Worm (Caenorhabditis elegans): Measurements from ENCODE around the gene fbxa-165.

The fbxa-165 gene

ce11 chrII:1571032-1571431 lies 45.2 kb downstream of the fbxa-165 start, which contains the start of gene fbxb-46:
fbxb-46 (minus strand) TSS chrII:1571132.
- TF ChIP-seq elt-1 (tag; optimal IDR thresholded peaks at IDR 0.05; ENCODE audit: borderline replicate concordance, insufficient read depth) (no peak), cnd-1 (tag; optimal IDR thresholded peaks at IDR 0.05) (no peak), ztf-11 (tag; optimal IDR thresholded peaks at IDR 0.05) (no peak), elt-3 (tag; optimal IDR thresholded peaks at IDR 0.05) (no peak), ceh-43 (GFP tag; optimal IDR thresholded peaks at IDR 0.05) (no peak), nhr-76 (tag; optimal IDR thresholded peaks at IDR 0.05) (no peak), unc-120 (tag; optimal IDR thresholded peaks at IDR 0.05; ENCODE audit: poor library complexity, severe bottlenecking) (no peak)

ce11 chrII:1568214-1568613 lies 48.1 kb downstream of the fbxa-165 start, which contains the start of gene fbxb-49:
fbxb-49 (plus strand) TSS chrII:1568514.
- TF ChIP-seq unc-39 (tag; optimal IDR thresholded peaks at IDR 0.05) (no peak), nhr-2 (tag; optimal IDR thresholded peaks at IDR 0.05) (no peak), mls-2 (tag; optimal IDR thresholded peaks at IDR 0.05) (no peak), lin-13 (tag; optimal IDR thresholded peaks at IDR 0.05) (no peak), M03D4.4 (tag; optimal IDR thresholded peaks at IDR 0.05) (no peak), nhr-12 (tag; optimal IDR thresholded peaks at IDR 0.05) (no peak), elt-1 (tag; optimal IDR thresholded peaks at IDR 0.05; ENCODE audit: borderline replicate concordance, insufficient read depth) (no peak), unc-120 (tag; optimal IDR thresholded peaks at IDR 0.05; ENCODE audit: poor library complexity, severe bottlenecking) (no peak), snpc-4 (tag; optimal IDR thresholded peaks at IDR 0.05) (no peak), bed-3 (GFP tag; optimal IDR thresholded peaks at IDR 0.05) (no peak), nhr-28 (tag; optimal IDR thresholded peaks at IDR 0.05) (no peak), flh-1 (GFP tag; optimal IDR thresholded peaks at IDR 0.05) (no peak), cnd-1 (tag; optimal IDR thresholded peaks at IDR 0.05) (no peak), sptf-1 (tag; optimal IDR thresholded peaks at IDR 0.05) (no peak), unc-62 (GFP tag; optimal IDR thresholded peaks at IDR 0.05) (no peak), ceh-83 (GFP tag; optimal IDR thresholded peaks at IDR 0.05) (no peak), drap-1 (GFP tag; optimal IDR thresholded peaks at IDR 0.05) (no peak), tbx-8 (GFP tag; optimal IDR thresholded peaks at IDR 0.05) (no peak)

- TF ChIP-seq sem-2 (GFP tag; optimal IDR thresholded peaks at IDR 0.05) = no peak
- TF ChIP-seq snpc-4 (tag; optimal IDR thresholded peaks at IDR 0.05) = no peak
- TF ChIP-seq pha-4 (tag; optimal IDR thresholded peaks at IDR 0.05) = no peak
- TF ChIP-seq sptf-1 (tag; optimal IDR thresholded peaks at IDR 0.05) = no peak
- TF ChIP-seq ceh-43 (GFP tag; optimal IDR thresholded peaks at IDR 0.05) = no peak
- no peak for TF ChIP-seq ham-2 (GFP tag; optimal IDR thresholded peaks at IDR 0.05)
- TF ChIP-seq drap-1 (GFP tag; optimal IDR thresholded peaks at IDR 0.05) = no peak
- TF ChIP-seq lin-32 (GFP tag; optimal IDR thresholded peaks at IDR 0.05) = no peak
- no peak for TF ChIP-seq unc-39 (tag; optimal IDR thresholded peaks at IDR 0.05)
Measured at ce11 chrII:1567646-1568045, 48.6 kb downstream of the fbxa-165 start, which contains the start of gene K05F6.8. K05F6.8 (minus strand) TSS chrII:1567746.
